Fruit fly (Drosophila melanogaster): ENCODE results near the gene emei.

The emei gene

dm6 chr3L:11119901-11120418, 10.5 kb downstream of the emei start (continued):
- TF ChIP-seq CG2199 (GFP tag; IDR thresholded peaks at IDR 0.05): no peak
- no peak for TF ChIP-seq CG31388 (GFP tag; optimal IDR thresholded peaks at IDR 0.05)
- TF ChIP-seq nerfin-1 (tag; optimal IDR thresholded peaks at IDR 0.05): peak; percentile 83
- TF ChIP-seq CG11695 (GFP tag; IDR thresholded peaks at IDR 0.05): 0 out of 3 replicates have a peak, but pooled peaks have one; percentile 14
- peak; percentile 38 for TF ChIP-seq CG13424 (tag; optimal IDR thresholded peaks at IDR 0.05)
- TF ChIP-seq CG13296 (GFP tag; optimal IDR thresholded peaks at IDR 0.05): peak; percentile 64
- TF ChIP-seq gcm (GFP tag; optimal IDR thresholded peaks at IDR 0.05): peak; percentile 45
- peak; percentile 79 for TF ChIP-seq CG4328 (GFP tag; optimal IDR thresholded peaks at IDR 0.05)
- TF ChIP-seq CG8290 (GFP tag; optimal IDR thresholded peaks at IDR 0.05): no peak
- peak in 1 of 2 experiments; percentile 78 for TF ChIP-seq CG8290 (tag; optimal IDR thresholded peaks at IDR 0.05)
- peak; percentile 48 for TF ChIP-seq sob (GFP tag; IDR thresholded peaks at IDR 0.05)
- peak; percentile 36 for TF ChIP-seq CG13624 (GFP tag; optimal IDR thresholded peaks at IDR 0.05)
- no peak for TF ChIP-seq Scr (GFP tag; IDR thresholded peaks at IDR 0.05; ENCODE audit: partially characterized antibody)
- TF ChIP-seq HHEX (GFP tag; optimal IDR thresholded peaks at IDR 0.05): peak; percentile 39
- TF ChIP-seq MESR4 (GFP tag; optimal IDR thresholded peaks at IDR 0.05): no peak
- TF ChIP-seq Antp (GFP tag; optimal IDR thresholded peaks at IDR 0.05): no peak
- TF ChIP-seq CG31441 (GFP tag; IDR thresholded peaks at IDR 0.05): no peak
- peak; percentile 59; the same call in 1 of the 2 replicates for TF ChIP-seq Atf6 (GFP tag; IDR thresholded peaks at IDR 0.05)
- TF ChIP-seq B-H2 (GFP tag; optimal IDR thresholded peaks at IDR 0.05): peak; percentile 54
- peak; percentile 17; the same call in 1 of the 2 replicates for TF ChIP-seq E2f2 (GFP tag; IDR thresholded peaks at IDR 0.05)
- TF ChIP-seq CG4404 (GFP tag; IDR thresholded peaks at IDR 0.05): no peak
- no peak for TF ChIP-seq CG16779 (GFP tag; IDR thresholded peaks at IDR 0.05)
- peak; percentile 83 for TF ChIP-seq lab (GFP tag; optimal IDR thresholded peaks at IDR 0.05)
- peak; percentile 53 for TF ChIP-seq CG2678 (tag; optimal IDR thresholded peaks at IDR 0.05)
- TF ChIP-seq Elba2 (GFP tag; optimal IDR thresholded peaks at IDR 0.05): peak; percentile 51
- 0 out of 2 replicates have a peak, but pooled peaks have one; percentile 5 for TF ChIP-seq onecut (GFP tag; IDR thresholded peaks at IDR 0.05)
- TF ChIP-seq fd96Cb (tag; optimal IDR thresholded peaks at IDR 0.05): no peak
- 0 out of 2 replicates have a peak, but pooled peaks have one; percentile 20 for TF ChIP-seq CG17328 (GFP tag; IDR thresholded peaks at IDR 0.05)
- no peak for TF ChIP-seq CG10979 (tag; optimal IDR thresholded peaks at IDR 0.05)
- TF ChIP-seq hkb (optimal IDR thresholded peaks at IDR 0.05): no peak
- 0 out of 2 replicates have a peak, but pooled peaks have one; percentile 13 for TF ChIP-seq hkb (GFP tag; IDR thresholded peaks at IDR 0.05)
- TF ChIP-seq vnd (GFP tag; IDR thresholded peaks at IDR 0.05; ENCODE audit: partially characterized antibody): no peak
- peak; percentile 8 for TF ChIP-seq pzg (GFP tag; optimal IDR thresholded peaks at IDR 0.05)
- no peak for TF ChIP-seq grn (GFP tag; optimal IDR thresholded peaks at IDR 0.05)
- no peak for TF ChIP-seq CG8089 (GFP tag; optimal IDR thresholded peaks at IDR 0.05)
- no peak for TF ChIP-seq sens (GFP tag)
- TF ChIP-seq CG5953 (GFP tag; IDR thresholded peaks at IDR 0.05): no peak
- TF ChIP-seq CG3407 (GFP tag; optimal IDR thresholded peaks at IDR 0.05): peak; percentile 52
- TF ChIP-seq run (tag; optimal IDR thresholded peaks at IDR 0.05): no peak
- TF ChIP-seq da (GFP tag; optimal IDR thresholded peaks at IDR 0.05): no peak
- peak; percentile 65 for TF ChIP-seq CG15601 (tag; optimal IDR thresholded peaks at IDR 0.05)
- peak; percentile 98 for TF ChIP-seq cg (GFP tag; optimal IDR thresholded peaks at IDR 0.05)
- TF ChIP-seq Deaf1 (tag; optimal IDR thresholded peaks at IDR 0.05): peak; percentile 58
- TF ChIP-seq CG18599 (GFP tag; optimal IDR thresholded peaks at IDR 0.05): peak; percentile 67
- TF ChIP-seq CG30403 (GFP tag; optimal IDR thresholded peaks at IDR 0.05): no peak
- TF ChIP-seq danr (GFP tag; IDR thresholded peaks at IDR 0.05): no peak
- peak; percentile 13 for TF ChIP-seq CG12219 (GFP tag; optimal IDR thresholded peaks at IDR 0.05)
- peak; percentile 48 for TF ChIP-seq CG15011 (GFP tag; optimal IDR thresholded peaks at IDR 0.05)
- TF ChIP-seq odd (GFP tag; optimal IDR thresholded peaks at IDR 0.05): peak; percentile 47
- TF ChIP-seq CG1529 (GFP tag; optimal IDR thresholded peaks at IDR 0.05): peak; percentile 30
- no peak for TF ChIP-seq CG10565 (GFP tag; optimal IDR thresholded peaks at IDR 0.05)
